Worm (Caenorhabditis elegans): ENCODE measurements around the gene F07C6.6.

- no peak for TF ChIP-seq cog-1 (tag; optimal IDR thresholded peaks at IDR 0.05)
- no peak for TF ChIP-seq ztf-23 (GFP tag; IDR thresholded peaks at IDR 0.05)
- TF ChIP-seq flt-1 (GFP tag; IDR thresholded peaks at IDR 0.05), result no peak
- TF ChIP-seq med-1 (GFP tag; optimal IDR thresholded peaks at IDR 0.05; ENCODE audit: insufficient read depth), result no peak
- TF ChIP-seq ztf-29 (GFP tag; IDR thresholded peaks at IDR 0.05), result no peak
- TF ChIP-seq ref-1 (GFP tag; conservative IDR thresholded peaks at IDR 0.05), result no peak
These were observed 43.6 kb downstream of the F07C6.6 start, which contains the start of gene M02B1.3 for ce11 chrIV:12836208-12836607.
